Fruit fly (Drosophila melanogaster): ENCODE results near the gene daed.

Gene daed

dm6 chr2L:2220573-2221332 lies 4.6 kb upstream of the daed start, which contains the start of gene papi (continued):
- TF ChIP-seq insv (GFP tag; optimal IDR thresholded peaks at IDR 0.05) = peak in 1 of 2 experiments; percentile 92
- peak; percentile 6 for TF ChIP-seq sug (tag; optimal IDR thresholded peaks at IDR 0.05)
- peak; percentile 23 for TF ChIP-seq Side (GFP tag; optimal IDR thresholded peaks at IDR 0.05)
- TF ChIP-seq CHES-1-like (GFP tag; optimal IDR thresholded peaks at IDR 0.05) = peak; percentile 27
- TF ChIP-seq HmgZ (tag; optimal IDR thresholded peaks at IDR 0.05) = peak; percentile 52
- TF ChIP-seq tin (GFP tag; optimal IDR thresholded peaks at IDR 0.05) = no peak
- TF ChIP-seq CG12071 (GFP tag; optimal IDR thresholded peaks at IDR 0.05) = no peak
- peak; percentile 71 for TF ChIP-seq YL-1 (GFP tag; optimal IDR thresholded peaks at IDR 0.05)
- peak; percentile 4 for TF ChIP-seq CG13624 (GFP tag; optimal IDR thresholded peaks at IDR 0.05)
- no peak for TF ChIP-seq CG2678 (tag; optimal IDR thresholded peaks at IDR 0.05)
- TF ChIP-seq CG2120 (GFP tag; optimal IDR thresholded peaks at IDR 0.05) = peak; percentile 38
- TF ChIP-seq BEAF-32 (GFP tag; optimal IDR thresholded peaks at IDR 0.05) = peak; percentile 20
- TF ChIP-seq CG3281 (GFP tag; optimal IDR thresholded peaks at IDR 0.05) = no peak
- TF ChIP-seq CG4404 (GFP tag; IDR thresholded peaks at IDR 0.05) = no peak
- TF ChIP-seq CG32532 (GFP tag; IDR thresholded peaks at IDR 0.05) = no peak
- no peak for TF ChIP-seq CG8944 (GFP tag; optimal IDR thresholded peaks at IDR 0.05)
- TF ChIP-seq Deaf1 (tag; optimal IDR thresholded peaks at IDR 0.05) = no peak
- no peak for TF ChIP-seq CG10209 (GFP tag; optimal IDR thresholded peaks at IDR 0.05)
- no peak for TF ChIP-seq CG6813 (GFP tag; optimal IDR thresholded peaks at IDR 0.05)
- no peak for TF ChIP-seq twi (tag; optimal IDR thresholded peaks at IDR 0.05)
- TF ChIP-seq CG9437 (GFP tag; optimal IDR thresholded peaks at IDR 0.05) = peak; percentile 27
- no peak for TF ChIP-seq mirr (GFP tag; optimal IDR thresholded peaks at IDR 0.05)
- peak; percentile 91 for TF ChIP-seq CG10267 (tag; optimal IDR thresholded peaks at IDR 0.05)
- peak; percentile 8; the same call in 1 of the 2 replicates for TF ChIP-seq Rfx (GFP tag; IDR thresholded peaks at IDR 0.05)
- peak; percentile 57 for TF ChIP-seq exex (tag; optimal IDR thresholded peaks at IDR 0.05)
- TF ChIP-seq CG5245 (GFP tag; optimal IDR thresholded peaks at IDR 0.05) = no peak
- TF ChIP-seq stwl (tag; optimal IDR thresholded peaks at IDR 0.05) = peak; percentile 46
- no peak for TF ChIP-seq CG11456 (GFP tag; IDR thresholded peaks at IDR 0.05)
- peak; percentile 28 for TF ChIP-seq her (GFP tag; optimal IDR thresholded peaks at IDR 0.05)
- peak; percentile 48 for TF ChIP-seq CG8924 (tag; optimal IDR thresholded peaks at IDR 0.05)
- TF ChIP-seq amos (GFP tag; IDR thresholded peaks at IDR 0.05; ENCODE audit: partially characterized antibody) = no peak; the same call in 1 of the 2 replicates
- TF ChIP-seq Ets97D (GFP tag; optimal IDR thresholded peaks at IDR 0.05) = peak; percentile 31
- TF ChIP-seq Doc2 (GFP tag; IDR thresholded peaks at IDR 0.05) = no peak
- peak; percentile 67 for TF ChIP-seq dm (GFP tag; optimal IDR thresholded peaks at IDR 0.05)
- TF ChIP-seq Myb (GFP tag; optimal IDR thresholded peaks at IDR 0.05) = peak; percentile 98

dm6 chr2L:2217067-2217684 lies 1.1 kb upstream of the daed start, which contains the start of the genes CG15386, CG42371 and mio:
Gene CG15386, minus strand, starts transcription at chr2L:2217246.
Gene CG42371, minus strand, starts transcription at chr2L:2217246.
Gene mio, plus strand, starts transcription at chr2L:2217290.
- TF ChIP-seq gsb-n (tag; optimal IDR thresholded peaks at IDR 0.05) (no peak), Antp (GFP tag; optimal IDR thresholded peaks at IDR 0.05) (peak; percentile 35), CG6854 (GFP tag; optimal IDR thresholded peaks at IDR 0.05) (no peak), NfI (GFP tag; optimal IDR thresholded peaks at IDR 0.05) (peak; percentile 14), Sry-δ (GFP tag; optimal IDR thresholded peaks at IDR 0.05) (peak; percentile 55), Xbp1 (GFP tag; optimal IDR thresholded peaks at IDR 0.05) (no peak), CG12659 (GFP tag; optimal IDR thresholded peaks at IDR 0.05) (peak; percentile 52), Rfx (GFP tag; IDR thresholded peaks at IDR 0.05) (peak; percentile 11; the same call in 1 of the 2 replicates), nom (GFP tag; optimal IDR thresholded peaks at IDR 0.05) (peak; percentile 56), unpg (GFP tag; optimal IDR thresholded peaks at IDR 0.05) (no peak), CG3995 (GFP tag; optimal IDR thresholded peaks at IDR 0.05) (peak; percentile 41), MESR4 (GFP tag; optimal IDR thresholded peaks at IDR 0.05) (peak; percentile 42), MTF-1 (GFP tag; optimal IDR thresholded peaks at IDR 0.05; ENCODE audit: borderline replicate concordance) (peak; percentile 14), onecut (GFP tag; IDR thresholded peaks at IDR 0.05) (peak; percentile 44; the same call in 1 of the 2 replicates), HmgD (GFP tag; optimal IDR thresholded peaks at IDR 0.05) (peak; percentile 16)
